Worm (Caenorhabditis elegans) whole organism, young adult: Measurements from ENCODE around the gene pha-4.

Experiments
- B0019.2 ChIP-seq: fragments of 200-800 bp; sonication (Bioruptor generic); conservative IDR thresholded peaks from 2 replicates; pipeline ENCODE4 v1.3.6; 2022; ENCODE audit warnings: missing genetic modification reagents, missing genetic modification characterization, missing compliant biosample characterization
- B0035.1 ChIP-seq: sonication (generic microtip); optimal IDR thresholded peaks from 2 replicates; lab custom pipeline; 2016; ENCODE audit warnings: missing genetic modification characterization, mild to moderate bottlenecking, missing compliant biosample characterization, missing genotype, missing genetic modification reagents
- D2030.7 ChIP-seq: fragments of 200-800 bp; sonication (Bioruptor generic); IDR thresholded peaks from 2 replicates; pipeline ENCODE4 v1.3.6; 2022; ENCODE audit warnings: missing genetic modification reagents, missing genetic modification characterization, missing compliant biosample characterization
- F39B2.1 ChIP-seq: fragments of 200-800 bp; sonication (Bioruptor generic); IDR thresholded peaks from 2 replicates; pipeline ENCODE4 v1.3.6; 2022; ENCODE audit warnings: missing genetic modification reagents, missing genetic modification characterization, missing compliant biosample characterization
- F55B11.4 ChIP-seq: sonication (generic microtip); optimal IDR thresholded peaks from 2 replicates; lab custom pipeline; 2016; ENCODE audit warnings: missing compliant biosample characterization, missing genetic modification characterization, borderline replicate concordance; ENCODE audit not compliant: insufficient read depth
- K11D2.4 ChIP-seq: fragments of 200-800 bp; sonication (Bioruptor generic); IDR thresholded peaks from 2 replicates; pipeline ENCODE4 v1.3.6; 2022; ENCODE audit warnings: missing genetic modification reagents, missing genetic modification characterization, missing compliant biosample characterization
- Y53F4B.3 ChIP-seq: fragments of 200-800 bp; sonication (Bioruptor generic); IDR thresholded peaks from 2 replicates; pipeline ENCODE4 v1.3.6; 2022; ENCODE audit warnings: missing genetic modification reagents, missing genetic modification characterization, missing compliant biosample characterization
- ama-1 ChIP-seq, 3 experiments: fragments of 150-350 bp in 1 of 3; sonication (generic microtip) in 2 of 3; optimal IDR thresholded peaks; 2 replicates each; lab custom pipeline; 2014 to 2018; ENCODE audit warnings: missing biosample characterization in 2 of 3, missing genetic modification characterization in 2 of 3, missing genetic modification reagents in 2 of 3
- attf-3 ChIP-seq: fragments of 200-800 bp; sonication (Bioruptor generic); conservative IDR thresholded peaks from 2 replicates; pipeline ENCODE4 v1.3.6; 2022; ENCODE audit warnings: missing genetic modification reagents, missing genetic modification characterization, missing compliant biosample characterization
- attf-5 ChIP-seq: fragments of 200-800 bp; sonication (Bioruptor generic); optimal IDR thresholded peaks from 2 replicates; lab custom pipeline; 2018; ENCODE audit warnings: mild to moderate bottlenecking, missing genetic modification characterization, missing compliant biosample characterization
- cebp-1 ChIP-seq, 2 experiments: fragments of 200-800 bp in 1 of 2; sonication (Bioruptor generic) in 1 of 2; sonication (generic microtip) in 1 of 2; IDR thresholded peaks in 1 of 2; optimal IDR thresholded peaks in 1 of 2; 2 replicates each; pipeline versions ENCODE4 v1.3.6 to Lab custom; 2017 to 2022; ENCODE audit warnings: missing compliant biosample characterization in 2 of 2, missing genetic modification characterization in 2 of 2, mild to moderate bottlenecking in 1 of 2, missing genetic modification reagents in 1 of 2, moderate library complexity in 1 of 2
- ceh-91 ChIP-seq: fragments of 200-800 bp; sonication (Bioruptor generic); IDR thresholded peaks from 2 replicates; pipeline ENCODE4 v1.3.6; 2022; ENCODE audit warnings: missing genetic modification reagents, missing genetic modification characterization, missing compliant biosample characterization
- dox-1 ChIP-seq: fragments of 200-800 bp; sonication (Bioruptor generic); IDR thresholded peaks from 2 replicates; pipeline ENCODE4 v1.3.6; 2022; ENCODE audit warnings: missing genetic modification reagents, missing genetic modification characterization, missing compliant biosample characterization
- efl-1 ChIP-seq: fragments of 150-350 bp; optimal IDR thresholded peaks from 2 replicates; lab custom pipeline; 2014; ENCODE audit warnings: missing biosample characterization, missing genetic modification reagents, missing genetic modification characterization
- egl-44 ChIP-seq: fragments of 200-800 bp; sonication (Bioruptor generic); IDR thresholded peaks from 2 replicates; pipeline ENCODE4 v1.3.6; 2022; ENCODE audit warnings: missing genetic modification reagents, missing genetic modification characterization, missing compliant biosample characterization
- egrh-3 ChIP-seq: fragments of 200-800 bp; sonication (Bioruptor generic); IDR thresholded peaks from 2 replicates; pipeline ENCODE4 v1.3.6; 2022; ENCODE audit warnings: missing genetic modification reagents, missing genetic modification characterization, missing compliant biosample characterization
- fkh-3 ChIP-seq: sonication (generic microtip); optimal IDR thresholded peaks from 2 replicates; lab custom pipeline; 2016; ENCODE audit warnings: mild to moderate bottlenecking, missing genetic modification characterization, missing compliant biosample characterization
- hmg-1.2 ChIP-seq: fragments of 200-800 bp; sonication (Bioruptor generic); IDR thresholded peaks from 2 replicates; pipeline ENCODE4 v1.3.6; 2022; ENCODE audit warnings: missing genetic modification reagents, missing genetic modification characterization, missing compliant biosample characterization
- hmg-20 ChIP-seq: fragments of 200-800 bp; sonication (Bioruptor generic); IDR thresholded peaks from 2 replicates; pipeline ENCODE4 v1.3.6; 2022; ENCODE audit warnings: missing genetic modification reagents, missing genetic modification characterization, missing compliant biosample characterization
- hrde-1 ChIP-seq: sonication (generic microtip); optimal IDR thresholded peaks from 2 replicates; lab custom pipeline; 2016; ENCODE audit warnings: missing genetic modification characterization, mild to moderate bottlenecking, missing compliant biosample characterization, moderate library complexity, missing genotype, missing genetic modification reagents, borderline replicate concordance
- let-607 ChIP-seq, 2 experiments: fragments of 200-800 bp in 1 of 2; sonication (Bioruptor generic) in 1 of 2; sonication (generic microtip) in 1 of 2; optimal IDR thresholded peaks; 2 replicates each; lab custom pipeline; 2016 to 2018; ENCODE audit warnings: mild to moderate bottlenecking in 2 of 2, missing compliant biosample characterization in 2 of 2, missing genetic modification characterization in 2 of 2, moderate library complexity in 2 of 2, missing genotype in 1 of 2
- lin-35 ChIP-seq, 3 experiments: fragments of 150-350 bp in 2 of 3; sonication (generic microtip) in 1 of 3; optimal IDR thresholded peaks; 2 replicates each; lab custom pipeline; 2014 to 2018; ENCODE audit warnings: missing biosample characterization in 3 of 3, missing genetic modification characterization in 3 of 3, missing genetic modification reagents in 3 of 3
- lin-40 ChIP-seq: sonication (generic microtip); optimal IDR thresholded peaks from 2 replicates; lab custom pipeline; 2016; ENCODE audit warnings: missing genetic modification characterization, mild to moderate bottlenecking, missing compliant biosample characterization, missing genotype, missing genetic modification reagents
- lin-54 ChIP-seq: fragments of 200-800 bp; sonication (Bioruptor generic); optimal IDR thresholded peaks from 2 replicates; lab custom pipeline; 2018; ENCODE audit warnings: mild to moderate bottlenecking, missing genetic modification characterization, missing compliant biosample characterization
- madf-6 ChIP-seq: fragments of 200-800 bp; sonication (Bioruptor generic); IDR thresholded peaks from 2 replicates; pipeline ENCODE4 v1.3.6; 2022; ENCODE audit warnings: missing genetic modification reagents, missing genetic modification characterization, missing compliant biosample characterization
- madf-8 ChIP-seq: fragments of 200-800 bp; sonication (Bioruptor generic); conservative IDR thresholded peaks from 2 replicates; pipeline ENCODE4 v1.3.6; 2022; ENCODE audit warnings: missing genetic modification reagents, missing genetic modification characterization, missing compliant biosample characterization
- mcd-1 ChIP-seq: fragments of 200-800 bp; sonication (Bioruptor generic); IDR thresholded peaks from 2 replicates; pipeline ENCODE4 v1.3.6; 2022; ENCODE audit warnings: missing genetic modification reagents, missing genetic modification characterization, missing compliant biosample characterization
- nfya-2 ChIP-seq: fragments of 200-800 bp; sonication (Bioruptor generic); IDR thresholded peaks from 2 replicates; pipeline ENCODE4 v1.3.6; 2022; ENCODE audit warnings: missing genetic modification reagents, missing genetic modification characterization, missing compliant biosample characterization
- nhr-80 ChIP-seq: sonication (generic microtip); optimal IDR thresholded peaks from 2 replicates; lab custom pipeline; 2016; ENCODE audit warnings: missing genetic modification characterization, missing compliant biosample characterization
- pha-4 ChIP-seq: fragments of 150-350 bp; sonication (generic microtip); optimal IDR thresholded peaks from 2 replicates; lab custom pipeline; 2014; ENCODE audit warnings: missing biosample characterization, missing genetic modification reagents, missing genetic modification characterization
- rcor-1 ChIP-seq: fragments of 200-800 bp; sonication (Bioruptor generic); IDR thresholded peaks from 2 replicates; pipeline ENCODE4 v1.3.6; 2022; ENCODE audit warnings: missing genetic modification reagents, missing genetic modification characterization, missing compliant biosample characterization
- zfh-2 ChIP-seq: fragments of 200-800 bp; sonication (Bioruptor generic); conservative IDR thresholded peaks from 2 replicates; pipeline ENCODE4 v1.3.6; 2022; ENCODE audit warnings: missing genetic modification reagents, missing genetic modification characterization, missing compliant biosample characterization
- ztf-3 ChIP-seq: fragments of 200-800 bp; sonication (Bioruptor generic); optimal IDR thresholded peaks from 2 replicates; lab custom pipeline; 2018; ENCODE audit warnings: mild to moderate bottlenecking, missing genetic modification characterization, missing compliant biosample characterization

pha-4 gene

DNA sequence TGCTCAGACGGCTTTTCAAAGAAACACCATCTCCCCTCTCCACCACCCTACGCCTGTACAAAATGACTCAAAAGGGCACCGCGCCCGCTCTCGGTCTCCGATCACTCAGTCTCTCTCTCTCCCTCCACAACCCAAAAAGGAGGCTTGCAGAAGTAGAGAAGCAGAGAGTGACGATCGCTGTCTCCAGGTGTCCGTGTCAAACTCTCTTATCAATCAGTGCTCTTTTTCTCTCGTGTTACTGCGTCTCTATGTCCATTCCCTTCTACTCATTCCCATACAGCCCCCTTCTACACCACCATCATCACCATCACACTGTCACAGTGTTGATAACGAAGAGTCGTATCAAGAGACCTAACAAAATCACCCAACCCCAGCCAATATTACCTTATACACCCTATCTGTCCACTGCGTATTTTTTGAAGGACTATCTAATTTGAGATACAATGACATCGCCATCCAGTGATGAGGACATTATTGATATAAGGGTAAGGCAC, at the start of gene pha-4:
pha-4 (plus strand) TSS at position 444 of the 494 bp plus-strand sequence.
- TF ChIP-seq mcd-1 (GFP tag; lab: Robert Waterston, UW) = no peak
- TF ChIP-seq K11D2.4 (GFP tag; lab: Robert Waterston, UW) = 0 out of 2 replicates have a peak, but pooled peaks have one; percentile 33
- TF ChIP-seq cebp-1 (GFP tag; IDR thresholded peaks at IDR 0.05; lab: Robert Waterston, UW) = no peak
- TF ChIP-seq cebp-1 (tag; optimal IDR thresholded peaks at IDR 0.05; lab: Kevin White, UChicago) = peak; percentile 0
- TF ChIP-seq hmg-20 (GFP tag; lab: Robert Waterston, UW) = 0 out of 2 replicates have a peak, but pooled peaks have one; percentile 19
- peak; percentile 68 for TF ChIP-seq zfh-2 (GFP tag; lab: Robert Waterston, UW)
- peak; percentile 32; the same call in 1 of the 2 replicates for TF ChIP-seq hmg-1.2
- TF ChIP-seq let-607 (tag; optimal IDR thresholded peaks at IDR 0.05; lab: Kevin White, UChicago) = peak in 1 of 2 experiments; percentile 18
- peak; percentile 82 for TF ChIP-seq pha-4 (tag; lab: Kevin White, UChicago)
- TF ChIP-seq ama-1 (optimal IDR thresholded peaks at IDR 0.05; lab: Kevin White, UChicago) = no peak
- no peak for TF ChIP-seq ama-1 (GFP tag; optimal IDR thresholded peaks at IDR 0.05; lab: Kevin White, UChicago)
- peak; percentile 15 for TF ChIP-seq attf-5 (GFP tag; lab: Kevin White, UChicago)
- no peak for TF ChIP-seq madf-8
- TF ChIP-seq egl-44 (GFP tag; lab: Robert Waterston, UW) = 0 out of 2 replicates have a peak, but pooled peaks have one; percentile 16
- TF ChIP-seq nhr-80 (tag; lab: Kevin White, UChicago) = peak; percentile 91
- TF ChIP-seq dox-1 (GFP tag; lab: Robert Waterston, UW) = peak; percentile 76
- TF ChIP-seq ceh-91 (GFP tag; lab: Robert Waterston, UW) = no peak
- TF ChIP-seq hrde-1 = no peak
- TF ChIP-seq rcor-1 = no peak
- TF ChIP-seq, all 124 proteins: peak for 11

DNA sequence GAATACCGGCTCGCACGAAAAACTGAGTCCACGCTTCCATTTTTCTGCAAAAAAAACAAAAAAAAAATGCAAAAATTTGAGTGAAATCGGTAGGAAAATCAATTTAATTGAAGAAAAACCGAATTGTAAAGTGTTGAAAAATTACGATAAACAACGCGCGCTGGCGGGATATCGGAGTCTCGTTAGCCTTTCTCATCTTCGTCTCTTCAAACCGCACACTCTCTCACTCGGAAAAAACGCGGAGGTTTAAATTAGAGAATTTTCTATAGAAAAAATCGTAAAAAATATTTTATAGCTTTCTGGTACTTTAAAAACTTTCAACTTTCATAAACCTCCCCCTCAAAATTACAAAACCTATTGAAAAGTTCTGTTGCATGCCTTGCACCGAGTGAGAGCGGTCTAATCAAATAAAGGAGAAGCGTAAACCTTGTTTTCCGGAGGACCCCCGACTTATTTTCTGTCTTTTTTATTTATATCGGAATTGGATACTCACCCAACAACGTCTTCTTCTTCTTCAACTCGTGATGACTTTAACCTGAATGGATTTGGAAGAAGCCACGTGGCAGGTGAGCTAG, 48.8 kb upstream of the pha-4 start, which contains the start of the genes F53F8.5 and F53F8.6:
F53F8.5 (minus strand) TSS at position 52 of the 575 bp plus-strand sequence.
F53F8.6 (plus strand) TSS at position 230 of the 575 bp plus-strand sequence.
- TF ChIP-seq nfya-2 (GFP tag; lab: Robert Waterston, UW) (no peak), Y53F4B.3 (GFP tag; lab: Robert Waterston, UW) (no peak), madf-6 (GFP tag; lab: Robert Waterston, UW) (peak; percentile 46; the same call in 1 of the 2 replicates), D2030.7 (GFP tag; lab: Robert Waterston, UW) (peak; percentile 52; the same call in 1 of the 2 replicates), B0019.2 (GFP tag; lab: Robert Waterston, UW) (no peak), efl-1 (GFP tag; lab: Kevin White, UChicago) (peak; percentile 20), lin-35 (GFP tag; optimal IDR thresholded peaks at IDR 0.05; lab: Kevin White, UChicago) (peak in 1 of 3 experiments; percentile 26), lin-40 (tag; lab: Kevin White, UChicago) (peak; percentile 2), fkh-3 (tag; lab: Kevin White, UChicago) (no peak), hmg-1.2 (peak; percentile 96), B0035.1 (tag; lab: Kevin White, UChicago) (no peak), attf-3 (peak; percentile 97), F55B11.4 (tag; lab: Kevin White, UChicago) (no peak), lin-54 (peak; percentile 49), ztf-3 (GFP tag; lab: Kevin White, UChicago) (no peak), cebp-1 (GFP tag; IDR thresholded peaks at IDR 0.05; lab: Robert Waterston, UW) (no peak), cebp-1 (tag; optimal IDR thresholded peaks at IDR 0.05; lab: Kevin White, UChicago) (peak; percentile 11)
- TF ChIP-seq, all 124 proteins: peak for 9

DNA sequence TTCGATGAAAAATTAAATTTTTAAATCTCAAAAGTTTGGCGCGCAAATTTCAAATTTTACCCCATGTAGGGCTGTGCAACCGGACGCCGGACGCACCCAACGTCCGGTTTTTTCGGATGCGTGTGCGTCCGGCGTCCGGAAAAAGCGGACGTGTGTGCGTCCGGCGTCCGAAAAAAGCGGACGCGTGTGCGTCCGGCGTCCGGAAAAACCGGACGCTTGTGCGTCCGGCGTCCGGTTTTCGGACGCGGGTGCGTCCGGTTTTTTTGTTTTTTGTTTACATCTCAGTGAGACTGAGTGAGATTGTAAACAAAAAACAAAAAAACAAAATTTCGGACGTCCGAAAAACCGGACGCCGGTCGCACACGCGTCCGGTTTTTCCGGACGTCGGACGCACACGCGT, 47.7 kb upstream of the pha-4 start:
- TF ChIP-seq F39B2.1 (GFP tag; lab: Robert Waterston, UW) = 0 out of 2 replicates have a peak, but pooled peaks have one; percentile 12
- peak; percentile 60; the same call in 1 of the 2 replicates for TF ChIP-seq egrh-3 (GFP tag; lab: Robert Waterston, UW)
- 0 out of 2 replicates have a peak, but pooled peaks have one; percentile 35 for TF ChIP-seq zfh-2 (GFP tag; lab: Robert Waterston, UW)
